Worm (Caenorhabditis elegans): ENCODE results near the gene M01B2.8.

DNA sequence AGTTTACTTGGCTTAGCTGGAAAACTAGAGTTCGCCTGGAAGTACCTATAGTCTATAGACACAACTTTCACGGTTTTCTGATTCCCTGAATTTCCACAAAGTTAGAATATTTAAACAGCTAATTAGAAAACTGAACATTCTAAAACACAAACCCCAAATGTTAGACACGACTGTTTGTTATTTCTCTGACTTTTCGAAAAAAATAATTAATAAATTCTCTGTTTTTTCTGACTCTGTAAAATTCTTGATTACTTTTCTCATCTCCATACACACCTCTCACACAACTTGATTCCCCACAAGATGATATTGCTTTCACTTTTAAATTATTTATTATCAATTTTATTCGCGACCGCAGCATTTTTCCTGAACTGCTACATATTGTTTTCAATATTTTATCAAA lies 6.5 kb upstream of the M01B2.8 start, which contains the start of gene srbc-75:
- no peak for TF ChIP-seq pax-1 (tag; optimal IDR thresholded peaks at IDR 0.05)
- no peak for TF ChIP-seq pha-4 (tag; optimal IDR thresholded peaks at IDR 0.05)
- TF ChIP-seq ama-1 (optimal IDR thresholded peaks at IDR 0.05) = no peak
- no peak for TF ChIP-seq hlh-15 (tag; optimal IDR thresholded peaks at IDR 0.05)
- TF ChIP-seq pag-3 (tag; optimal IDR thresholded peaks at IDR 0.05; ENCODE audit: borderline replicate concordance) = no peak
- no peak for TF ChIP-seq unc-55 (GFP tag; optimal IDR thresholded peaks at IDR 0.05)
- TF ChIP-seq lim-6 (tag; optimal IDR thresholded peaks at IDR 0.05) = no peak
- no peak for TF ChIP-seq dve-1 (tag; optimal IDR thresholded peaks at IDR 0.05)

Measured in whole organism, late embryonic.